Fruit fly (Drosophila melanogaster) whole organism, adult: ENCODE measurements around the gene CG42544.

ENCODE experiments used
- CG7045 ChIP-seq: fragments of 200-800 bp; sonication (Bioruptor generic); optimal IDR thresholded peaks from 2 replicates; lab custom pipeline; 2017; ENCODE audit warnings: missing biosample characterization, mild to moderate bottlenecking, missing genetic modification characterization
- cnc ChIP-seq, 2 experiments: fragments of >200 bp; optimal IDR thresholded peaks; 2 replicates each; lab custom pipeline; 2017

DNA sequence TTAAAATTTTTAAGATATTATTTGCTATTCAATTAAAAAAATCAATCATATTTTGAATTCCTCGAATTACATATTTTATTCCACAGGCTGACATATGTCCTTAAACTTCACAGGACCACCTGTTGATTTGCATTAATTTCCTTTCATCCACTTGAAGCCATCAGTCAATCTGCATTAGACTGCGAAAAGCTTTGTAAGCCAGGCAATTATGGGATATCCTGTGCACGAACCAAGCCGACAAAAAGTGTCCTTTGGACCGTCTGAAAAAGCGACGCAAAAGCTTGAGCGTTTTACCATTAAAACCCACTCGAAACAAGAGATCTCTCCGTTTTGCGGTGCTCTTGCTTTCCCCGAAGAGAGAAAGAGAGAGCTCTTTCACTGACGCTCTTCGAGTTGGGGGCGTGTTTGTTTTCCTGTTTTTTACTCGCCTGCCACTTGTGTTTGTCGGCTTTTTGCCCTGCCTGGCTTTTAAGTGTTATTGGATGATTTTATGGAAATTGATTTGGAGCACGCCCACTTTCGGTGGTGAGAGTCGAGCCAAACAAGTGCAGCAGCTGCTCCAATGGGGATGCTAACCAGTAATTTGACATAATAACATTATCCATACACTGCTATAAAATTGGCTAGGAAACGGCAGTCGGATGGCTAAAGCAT, 2.3 kb downstream of the CG42544 start:
- TF ChIP-seq cnc (optimal IDR thresholded peaks at IDR 0.05; lab: Kevin White, UChicago) (no peak), CG7045 (GFP tag; lab: Kevin White, UChicago) (no peak)
